Fruit fly (Drosophila melanogaster) whole organism, pupa: ENCODE data around the gene Lrch.

ENCODE experiments used
- CG17806 ChIP-seq: fragments of 200-800 bp; sonication (Bioruptor generic); optimal IDR thresholded peaks from 2 replicates; lab custom pipeline; 2018; ENCODE audit warnings: missing biosample characterization, mild to moderate bottlenecking, missing genetic modification characterization, moderate library complexity
- CG32121 ChIP-seq: fragments of 200-800 bp; sonication (Bioruptor generic); IDR thresholded peaks from 2 replicates; pipeline ENCODE4 v1.3.6; 2022; ENCODE audit warnings: missing biosample characterization, missing genetic modification characterization
- CG34367 ChIP-seq: fragments of 200-800 bp; sonication (Bioruptor generic); optimal IDR thresholded peaks from 2 replicates; lab custom pipeline; 2018; ENCODE audit warnings: missing biosample characterization, mild to moderate bottlenecking, missing genetic modification characterization
- CG8301 ChIP-seq: fragments of 200-800 bp; sonication (Bioruptor generic); optimal IDR thresholded peaks from 2 replicates; lab custom pipeline; 2018; ENCODE audit warnings: missing biosample characterization, mild to moderate bottlenecking, missing genetic modification characterization
- CG9948 ChIP-seq: fragments of 200-800 bp; sonication (Bioruptor generic); optimal IDR thresholded peaks from 2 replicates; lab custom pipeline; 2018; ENCODE audit warnings: missing biosample characterization, mild to moderate bottlenecking, missing genetic modification characterization, moderate library complexity
- EcR ChIP-seq: fragments of 200-800 bp; sonication (Bioruptor generic); optimal IDR thresholded peaks from 3 replicates; lab custom pipeline; 2019; ENCODE audit warnings: missing biosample characterization, missing genetic modification characterization, mild to moderate bottlenecking, moderate library complexity, missing genetic modification reagents
- Pif1A ChIP-seq: fragments of 200-800 bp; sonication (Bioruptor generic); optimal IDR thresholded peaks from 3 replicates; lab custom pipeline; 2016; ENCODE audit warnings: missing biosample characterization, missing genetic modification characterization
- Pif1B ChIP-seq: fragments of 200-800 bp; sonication (Bioruptor generic); optimal IDR thresholded peaks from 3 replicates; lab custom pipeline; 2016; ENCODE audit warnings: missing biosample characterization, missing genetic modification characterization
- rn ChIP-seq: fragments of 200-800 bp; sonication (Bioruptor generic); IDR thresholded peaks from 2 replicates; pipeline ENCODE4 v1.3.6; 2022; ENCODE audit warnings: missing biosample characterization, missing genetic modification characterization

- TF ChIP-seq CG34367 (tag; lab: Kevin White, UChicago) (no peak), CG8301 (peak; percentile 34), CG17806 (tag; lab: Kevin White, UChicago) (peak; percentile 16), rn (GFP tag; lab: Robert Waterston, UW) (no peak), Pif1B (GFP tag; lab: Kevin White, UChicago) (no peak), Pif1A (GFP tag; lab: Kevin White, UChicago) (peak; percentile 4), EcR (GFP tag; lab: Kevin White, UChicago) (no peak), CG9948 (peak; percentile 29), CG32121 (GFP tag; lab: Robert Waterston, UW) (no peak)
Observed at dm6 chr2L:17382318-17382717, 1.6 kb downstream of the Lrch start.
